Worm (Caenorhabditis elegans): Measurements from ENCODE around the gene C28A5.6.

The C28A5.6 gene

ce11 chrIII:4444492-4444891 lies 15.2 kb upstream of the C28A5.6 start:
- TF ChIP-seq elt-2 (tag; optimal IDR thresholded peaks at IDR 0.05): no peak
- no peak for TF ChIP-seq nhr-67 (tag; optimal IDR thresholded peaks at IDR 0.05)
- no peak for TF ChIP-seq fkh-10 (GFP tag; optimal IDR thresholded peaks at IDR 0.05)
- no peak for TF ChIP-seq snpc-4 (tag; optimal IDR thresholded peaks at IDR 0.05)
- no peak for TF ChIP-seq unc-62 (GFP tag; optimal IDR thresholded peaks at IDR 0.05)

- TF ChIP-seq zag-1 (tag; optimal IDR thresholded peaks at IDR 0.05) (no peak), jun-1 (tag; optimal IDR thresholded peaks at IDR 0.05) (no peak), ceh-82 (tag; optimal IDR thresholded peaks at IDR 0.05) (no peak), elt-2 (tag; optimal IDR thresholded peaks at IDR 0.05) (no peak), nhr-23 (tag; optimal IDR thresholded peaks at IDR 0.05) (no peak), mdl-1 (tag; optimal IDR thresholded peaks at IDR 0.05) (no peak), lin-39 (tag; optimal IDR thresholded peaks at IDR 0.05) (no peak), daf-12 (tag; optimal IDR thresholded peaks at IDR 0.05) (no peak), lin-15B (tag; optimal IDR thresholded peaks at IDR 0.05) (no peak), nhr-76 (tag; optimal IDR thresholded peaks at IDR 0.05) (no peak), fkh-10 (GFP tag; optimal IDR thresholded peaks at IDR 0.05) (no peak), R02D3.7 (tag; optimal IDR thresholded peaks at IDR 0.05) (no peak), fkh-2 (tag; optimal IDR thresholded peaks at IDR 0.05) (no peak), mml-1 (tag; optimal IDR thresholded peaks at IDR 0.05) (no peak)
Observed at ce11 chrIII:4441781-4442180, 12.5 kb upstream of the C28A5.6 start, which contains the start of gene nex-3. Gene nex-3, plus strand, starts transcription at chrIII:4442081.

DNA sequence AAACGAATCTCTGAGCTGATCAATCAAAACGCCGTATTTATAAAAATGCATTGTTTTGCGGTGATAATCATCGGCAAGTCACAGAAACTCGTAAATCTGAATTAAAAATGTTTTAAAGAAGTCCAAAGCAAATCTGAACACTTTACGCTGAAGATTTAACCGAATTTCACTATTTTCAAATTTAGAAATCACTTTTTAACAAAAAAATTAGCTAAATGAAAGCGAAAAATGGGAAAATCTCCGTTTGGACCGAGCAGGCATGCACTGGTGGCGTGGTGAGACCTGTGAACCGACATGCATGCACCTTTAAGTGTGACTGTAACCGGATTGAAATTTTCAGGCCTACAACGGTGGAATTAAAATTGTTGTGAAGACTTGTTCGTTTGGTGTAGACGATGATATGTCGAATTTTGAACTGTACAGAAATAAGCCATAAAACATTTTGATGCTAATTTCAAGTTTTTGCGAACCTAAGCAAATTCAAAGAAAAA lies 10.2 kb upstream of the C28A5.6 start, which contains the start of gene C28A5.2:
Gene C28A5.2, minus strand, starts transcription at position 51 of the 491 bp plus-strand sequence.
- TF ChIP-seq nhr-12 (tag; optimal IDR thresholded peaks at IDR 0.05) (no peak), ceh-28 (tag; optimal IDR thresholded peaks at IDR 0.05) (no peak), mml-1 (tag; optimal IDR thresholded peaks at IDR 0.05) (no peak), fkh-2 (tag; optimal IDR thresholded peaks at IDR 0.05) (no peak), nhr-67 (tag; optimal IDR thresholded peaks at IDR 0.05) (no peak), jun-1 (tag; optimal IDR thresholded peaks at IDR 0.05) (no peak), fos-1 (tag; optimal IDR thresholded peaks at IDR 0.05) (no peak), nfya-1 (tag; optimal IDR thresholded peaks at IDR 0.05; ENCODE audit: insufficient read depth) (no peak), aly-2 (tag; optimal IDR thresholded peaks at IDR 0.05) (no peak), nhr-11 (tag; optimal IDR thresholded peaks at IDR 0.05) (no peak), skn-1 (tag; optimal IDR thresholded peaks at IDR 0.05) (no peak)

DNA sequence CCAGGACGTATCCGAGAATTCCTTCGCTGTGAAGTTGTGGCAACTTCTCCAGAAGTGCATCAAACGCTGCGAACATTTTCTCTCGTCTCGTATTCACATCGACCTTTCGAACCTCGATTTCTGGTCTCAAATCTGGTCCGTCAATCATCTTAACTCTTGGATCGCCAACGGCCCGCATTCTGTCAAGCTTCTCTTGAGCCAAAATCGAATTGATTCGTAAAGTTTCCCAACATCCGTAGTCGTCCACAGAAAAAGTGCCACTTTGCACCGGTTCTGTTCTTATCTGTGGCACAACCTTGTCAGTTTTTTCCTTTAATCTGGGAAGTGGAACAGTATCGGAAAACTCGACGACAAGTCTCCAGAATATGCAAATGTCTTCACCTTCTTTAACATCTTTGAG lies 6.0 kb upstream of the C28A5.6 start:
- no peak for TF ChIP-seq hmg-11 (tag; optimal IDR thresholded peaks at IDR 0.05)
- TF ChIP-seq lin-15B (tag; optimal IDR thresholded peaks at IDR 0.05): no peak
- no peak for TF ChIP-seq mdl-1 (tag; optimal IDR thresholded peaks at IDR 0.05)
- no peak for TF ChIP-seq nhr-11 (tag; optimal IDR thresholded peaks at IDR 0.05)
- TF ChIP-seq ztf-11 (tag; optimal IDR thresholded peaks at IDR 0.05): no peak
- TF ChIP-seq snpc-4 (tag; optimal IDR thresholded peaks at IDR 0.05): no peak
- no peak for TF ChIP-seq fkh-2 (tag; optimal IDR thresholded peaks at IDR 0.05)
- TF ChIP-seq ceh-16 (tag; optimal IDR thresholded peaks at IDR 0.05): no peak
- TF ChIP-seq ama-1 (optimal IDR thresholded peaks at IDR 0.05): no peak
- no peak for TF ChIP-seq R02D3.7 (tag; optimal IDR thresholded peaks at IDR 0.05)
- no peak for TF ChIP-seq elt-2 (tag; optimal IDR thresholded peaks at IDR 0.05)
- TF ChIP-seq nhr-67 (tag; optimal IDR thresholded peaks at IDR 0.05): no peak
- no peak for TF ChIP-seq ceh-9 (tag; optimal IDR thresholded peaks at IDR 0.05)
- no peak for TF ChIP-seq nhr-23 (tag; optimal IDR thresholded peaks at IDR 0.05)
- TF ChIP-seq egl-5 (tag; optimal IDR thresholded peaks at IDR 0.05): no peak
- no peak for TF ChIP-seq nfya-1 (tag; optimal IDR thresholded peaks at IDR 0.05; ENCODE audit: insufficient read depth)
- no peak for TF ChIP-seq unc-39 (tag; optimal IDR thresholded peaks at IDR 0.05)
- TF ChIP-seq zag-1 (tag; optimal IDR thresholded peaks at IDR 0.05): no peak
- no peak for TF ChIP-seq nhr-25 (tag; optimal IDR thresholded peaks at IDR 0.05)
- TF ChIP-seq mml-1 (tag; optimal IDR thresholded peaks at IDR 0.05): no peak

ce11 chrIII:4434294-4434781 lies 5.0 kb upstream of the C28A5.6 start, which contains the start of gene C28A5.1:
Gene C28A5.1, minus strand, starts transcription at chrIII:4434344.
- TF ChIP-seq ceh-16 (tag; optimal IDR thresholded peaks at IDR 0.05) (no peak), nhr-237 (tag; optimal IDR thresholded peaks at IDR 0.05) (no peak), snpc-4 (tag; optimal IDR thresholded peaks at IDR 0.05) (no peak), elt-1 (tag; optimal IDR thresholded peaks at IDR 0.05) (no peak), ceh-82 (tag; optimal IDR thresholded peaks at IDR 0.05) (no peak), elt-3 (tag; optimal IDR thresholded peaks at IDR 0.05) (no peak), nhr-43 (tag; optimal IDR thresholded peaks at IDR 0.05; ENCODE audit: poor library complexity, severe bottlenecking) (no peak), R02D3.7 (tag; optimal IDR thresholded peaks at IDR 0.05) (no peak), ceh-28 (tag; optimal IDR thresholded peaks at IDR 0.05) (no peak), mdl-1 (tag; optimal IDR thresholded peaks at IDR 0.05) (no peak), fkh-2 (tag; optimal IDR thresholded peaks at IDR 0.05) (no peak), tbx-2 (tag; optimal IDR thresholded peaks at IDR 0.05) (no peak), fos-1 (tag; optimal IDR thresholded peaks at IDR 0.05) (no peak)
